ENCODE assay signal across 3 fruit fly cellular contexts in genomic region chr3R:9747272-9747874, dm6.
A peak's percentile ranks its signal among the peaks of the same experiment; 100 is the strongest.
TF ChIP-seq lines count a peak whose summit lies in the region.

TSS of gene CG12948 (minus strand) at chr3R:9747744.

TF ChIP-seq in whole organism, adult, 20 proteins besides CTCF, POLR2A, EP300 and RAD21 (continued from another document):
- peak; percentile 63 for TF ChIP-seq CG14711 (tag; optimal IDR thresholded peaks at IDR 0.05; lab: Kevin White, UChicago)

TF ChIP-seq in whole organism, embryonic, 481 proteins besides CTCF, POLR2A, EP300 and RAD21 (continued from another document and continues in another):
- peak; percentile 71 for TF ChIP-seq tna (GFP tag; IDR thresholded peaks at IDR 0.05; lab: Robert Waterston, UW; ENCODE audit: partially characterized antibody)
- TF ChIP-seq CG11456 (GFP tag; IDR thresholded peaks at IDR 0.05; lab: Robert Waterston, UW) = 0 out of 3 replicates have a peak, but pooled peaks have one; percentile 12
- peak; percentile 75 for TF ChIP-seq bbx (GFP tag; IDR thresholded peaks at IDR 0.05; lab: Robert Waterston, UW; ENCODE audit: partially characterized antibody)
- peak; percentile 46 for TF ChIP-seq dmrt11E (tag; optimal IDR thresholded peaks at IDR 0.05; lab: Kevin White, UChicago)
- TF ChIP-seq HmgZ (tag; optimal IDR thresholded peaks at IDR 0.05; lab: Kevin White, UChicago) = peak; percentile 63
- peak; percentile 25 for TF ChIP-seq CG5245 (GFP tag; optimal IDR thresholded peaks at IDR 0.05; lab: Kevin White, UChicago)
- no peak for TF ChIP-seq Lhr (GFP tag; optimal IDR thresholded peaks at IDR 0.05; lab: Kevin White, UChicago)
- 0 out of 2 replicates have a peak, but pooled peaks have one; percentile 19 for TF ChIP-seq Drgx (GFP tag; IDR thresholded peaks at IDR 0.05; lab: Robert Waterston, UW)
- TF ChIP-seq vfl (GFP tag; optimal IDR thresholded peaks at IDR 0.05; lab: Kevin White, UChicago) = peak; percentile 39
- peak; percentile 63 for TF ChIP-seq Rfx (GFP tag; IDR thresholded peaks at IDR 0.05; lab: Robert Waterston, UW)
- TF ChIP-seq sna (GFP tag; IDR thresholded peaks at IDR 0.05; lab: Robert Waterston, UW; ENCODE audit: partially characterized antibody) = peak; percentile 96
- peak; percentile 23 for TF ChIP-seq pzg (GFP tag; optimal IDR thresholded peaks at IDR 0.05; lab: Kevin White, UChicago)
- TF ChIP-seq Hmx (GFP tag; optimal IDR thresholded peaks at IDR 0.05; lab: Kevin White, UChicago) = no peak
- TF ChIP-seq CG14050 (GFP tag; IDR thresholded peaks at IDR 0.05; lab: Robert Waterston, UW) = no peak; the same call in 2 of the 3 replicates
- TF ChIP-seq CG12659 (GFP tag; optimal IDR thresholded peaks at IDR 0.05; lab: Kevin White, UChicago) = peak; percentile 44
- TF ChIP-seq insv (GFP tag; optimal IDR thresholded peaks at IDR 0.05; lab: Kevin White, UChicago) = peak in 1 of 2 experiments; percentile 32
- peak; percentile 68 for TF ChIP-seq sug (tag; optimal IDR thresholded peaks at IDR 0.05; lab: Kevin White, UChicago)
- peak; percentile 41 for TF ChIP-seq Antp (GFP tag; optimal IDR thresholded peaks at IDR 0.05; lab: Kevin White, UChicago)
- no peak for TF ChIP-seq CG15601 (tag; optimal IDR thresholded peaks at IDR 0.05; lab: Kevin White, UChicago)
- TF ChIP-seq crc (GFP tag; optimal IDR thresholded peaks at IDR 0.05; lab: Kevin White, UChicago) = peak; percentile 29
- TF ChIP-seq CG34376 (GFP tag; optimal IDR thresholded peaks at IDR 0.05; lab: Kevin White, UChicago) = peak; percentile 63
- TF ChIP-seq chif (GFP tag; optimal IDR thresholded peaks at IDR 0.05; lab: Kevin White, UChicago) = peak in 1 of 2 experiments; percentile 63
- no peak for TF ChIP-seq repo (GFP tag; optimal IDR thresholded peaks at IDR 0.05; lab: Kevin White, UChicago)
- TF ChIP-seq Ets65A (GFP tag; lab: Kevin White, UChicago) = peak; percentile 73
- peak; percentile 54 for TF ChIP-seq CG9817 (tag; optimal IDR thresholded peaks at IDR 0.05; lab: Kevin White, UChicago)
- TF ChIP-seq al (GFP tag; IDR thresholded peaks at IDR 0.05; lab: Robert Waterston, UW) = peak; percentile 42; the same call in 1 of the 2 replicates
- TF ChIP-seq Sry-β (GFP tag; optimal IDR thresholded peaks at IDR 0.05; lab: Kevin White, UChicago) = peak; percentile 90
- TF ChIP-seq Hey (tag; optimal IDR thresholded peaks at IDR 0.05; lab: Kevin White, UChicago) = no peak
- TF ChIP-seq Bdp1 (GFP tag; optimal IDR thresholded peaks at IDR 0.05; lab: Kevin White, UChicago) = peak; percentile 23
- no peak for TF ChIP-seq CG18599 (GFP tag; optimal IDR thresholded peaks at IDR 0.05; lab: Kevin White, UChicago)
- peak; percentile 55 for TF ChIP-seq Sin3A (optimal IDR thresholded peaks at IDR 0.05; lab: Kevin White, UChicago)
- TF ChIP-seq CG10431 (GFP tag; optimal IDR thresholded peaks at IDR 0.05; lab: Kevin White, UChicago) = no peak
- peak; percentile 55 for TF ChIP-seq Xbp1 (GFP tag; optimal IDR thresholded peaks at IDR 0.05; lab: Kevin White, UChicago)
- peak; percentile 56 for TF ChIP-seq maf-S (GFP tag; optimal IDR thresholded peaks at IDR 0.05; lab: Kevin White, UChicago)
- TF ChIP-seq sisA (GFP tag; IDR thresholded peaks at IDR 0.05; lab: Robert Waterston, UW) = no peak
- TF ChIP-seq zfh1 (GFP tag; IDR thresholded peaks at IDR 0.05; lab: Robert Waterston, UW) = no peak; the same call in 2 of the 3 replicates
- peak; percentile 54 for TF ChIP-seq kni (GFP tag; optimal IDR thresholded peaks at IDR 0.05; lab: Kevin White, UChicago)
- TF ChIP-seq CG8478 (optimal IDR thresholded peaks at IDR 0.05; lab: Kevin White, UChicago) = no peak
- peak; percentile 57 for TF ChIP-seq Fer1 (GFP tag; optimal IDR thresholded peaks at IDR 0.05; lab: Kevin White, UChicago)
- TF ChIP-seq knrl (GFP tag; IDR thresholded peaks at IDR 0.05; lab: Robert Waterston, UW; ENCODE audit: partially characterized antibody) = peak; percentile 87; the same call in 2 of the 3 replicates
- TF ChIP-seq Fer2 (tag; optimal IDR thresholded peaks at IDR 0.05; lab: Kevin White, UChicago) = peak; percentile 55
- peak; percentile 9 for TF ChIP-seq CG4854 (GFP tag; optimal IDR thresholded peaks at IDR 0.05; lab: Kevin White, UChicago)
- peak; percentile 72 for TF ChIP-seq CG6791 (GFP tag; IDR thresholded peaks at IDR 0.05; lab: Robert Waterston, UW; ENCODE audit: partially characterized antibody)
- peak; percentile 11 for TF ChIP-seq CG2875 (GFP tag; optimal IDR thresholded peaks at IDR 0.05; lab: Kevin White, UChicago)
- TF ChIP-seq CG14860 (GFP tag; IDR thresholded peaks at IDR 0.05; lab: Robert Waterston, UW; ENCODE audit: partially characterized antibody) = peak; percentile 78; the same call in 2 of the 3 replicates
- TF ChIP-seq CG17186 (GFP tag; optimal IDR thresholded peaks at IDR 0.05; lab: Kevin White, UChicago) = no peak
- TF ChIP-seq Oli (tag; optimal IDR thresholded peaks at IDR 0.05; lab: Kevin White, UChicago) = no peak
- TF ChIP-seq gro (GFP tag; optimal IDR thresholded peaks at IDR 0.05; lab: Kevin White, UChicago) = peak; percentile 55
- TF ChIP-seq CG17385 (GFP tag; optimal IDR thresholded peaks at IDR 0.05; lab: Kevin White, UChicago) = peak; percentile 56
- peak; percentile 64 for TF ChIP-seq CG8924 (tag; optimal IDR thresholded peaks at IDR 0.05; lab: Kevin White, UChicago)
- no peak for TF ChIP-seq CG12744 (GFP tag; optimal IDR thresholded peaks at IDR 0.05; lab: Kevin White, UChicago)
- peak; percentile 5 for TF ChIP-seq CG7271 (tag; optimal IDR thresholded peaks at IDR 0.05; lab: Kevin White, UChicago)
- TF ChIP-seq az2 (GFP tag; optimal IDR thresholded peaks at IDR 0.05; lab: Kevin White, UChicago) = peak; percentile 3
- TF ChIP-seq CG13775 (GFP tag; optimal IDR thresholded peaks at IDR 0.05; lab: Kevin White, UChicago) = peak; percentile 57
- peak; percentile 17 for TF ChIP-seq Nf-YB (GFP tag; optimal IDR thresholded peaks at IDR 0.05; lab: Kevin White, UChicago)
- TF ChIP-seq CG4820 (GFP tag; optimal IDR thresholded peaks at IDR 0.05; lab: Kevin White, UChicago) = peak; percentile 46
- peak; percentile 48 for TF ChIP-seq Camta (GFP tag; optimal IDR thresholded peaks at IDR 0.05; lab: Kevin White, UChicago)
- peak in 1 of 2 experiments; percentile 36 for TF ChIP-seq Hr51 (GFP tag; optimal IDR thresholded peaks at IDR 0.05; lab: Kevin White, UChicago)
- TF ChIP-seq twi (tag; optimal IDR thresholded peaks at IDR 0.05; lab: Kevin White, UChicago) = peak; percentile 16
- TF ChIP-seq CG10267 (tag; optimal IDR thresholded peaks at IDR 0.05; lab: Kevin White, UChicago) = peak; percentile 40
- peak; percentile 33; the same call in 1 of the 2 replicates for TF ChIP-seq CG32532 (GFP tag; IDR thresholded peaks at IDR 0.05; lab: Robert Waterston, UW)
- peak; percentile 36 for TF ChIP-seq Chrac-16 (GFP tag; optimal IDR thresholded peaks at IDR 0.05; lab: Kevin White, UChicago)

TF ChIP-seq in whole organism, wandering third instar larva, 38 proteins besides CTCF, POLR2A, EP300 and RAD21 (continued from another document):
- TF ChIP-seq Hr78 (GFP tag; optimal IDR thresholded peaks at IDR 0.05; lab: Kevin White, UChicago) (no peak), usp (GFP tag; optimal IDR thresholded peaks at IDR 0.05; lab: Kevin White, UChicago) (no peak), br (GFP tag; optimal IDR thresholded peaks at IDR 0.05; lab: Kevin White, UChicago) (peak; percentile 80), brk (GFP tag; optimal IDR thresholded peaks at IDR 0.05; lab: Kevin White, UChicago) (no peak), rgr (GFP tag; optimal IDR thresholded peaks at IDR 0.05; lab: Kevin White, UChicago) (peak; percentile 73), HLH106 (tag; optimal IDR thresholded peaks at IDR 0.05; lab: Kevin White, UChicago) (peak; percentile 79), sage (GFP tag; optimal IDR thresholded peaks at IDR 0.05; lab: Kevin White, UChicago) (no peak), lola (GFP tag; optimal IDR thresholded peaks at IDR 0.05; lab: Kevin White, UChicago) (no peak), Rel (GFP tag; optimal IDR thresholded peaks at IDR 0.05; lab: Kevin White, UChicago) (no peak), Rel (tag; optimal IDR thresholded peaks at IDR 0.05; lab: Kevin White, UChicago) (peak; percentile 65)
